Worm (Caenorhabditis elegans): ENCODE measurements around the gene C44H4.8.

DNA sequence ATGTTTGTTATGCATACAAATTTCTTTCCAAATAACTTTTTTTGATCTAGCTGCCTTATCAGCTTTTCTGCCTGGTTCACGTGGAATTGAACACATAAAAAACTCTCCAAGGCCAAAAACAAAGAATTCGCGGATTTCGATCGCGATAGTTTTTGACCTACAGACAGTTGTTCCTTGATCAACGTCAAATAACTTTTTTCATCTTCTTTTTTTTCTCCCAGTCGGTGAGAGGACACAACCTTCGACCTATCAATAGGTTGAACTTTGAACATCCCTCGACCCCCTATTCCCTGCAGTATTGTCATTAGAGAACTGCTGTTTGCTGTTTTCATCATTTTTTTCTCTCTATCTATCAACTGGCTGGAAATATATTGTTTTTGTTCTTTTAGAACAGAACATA lies 31.1 kb upstream of the C44H4.8 start:
- TF ChIP-seq ama-1 (optimal IDR thresholded peaks at IDR 0.05) (no peak), flt-1 (GFP tag; IDR thresholded peaks at IDR 0.05) (no peak), hmbx-1 (tag; optimal IDR thresholded peaks at IDR 0.05) (no peak), tbx-11 (GFP tag; IDR thresholded peaks at IDR 0.05) (no peak)

Measured in whole organism, early embryonic.